Worm (Caenorhabditis elegans) whole organism, late embryonic: Measurements from ENCODE around the gene gtf-2F1.

ENCODE experiments used
- ceh-34 ChIP-seq: sonication (generic microtip); optimal IDR thresholded peaks from 2 replicates; lab custom pipeline; 2016; ENCODE audit warnings: mild to moderate bottlenecking, missing genetic modification characterization, missing compliant biosample characterization
- pha-4 ChIP-seq: fragments of 150-350 bp; optimal IDR thresholded peaks from 2 replicates; lab custom pipeline; 2018; ENCODE audit warnings: missing biosample characterization, missing genetic modification reagents, missing genetic modification characterization

DNA sequence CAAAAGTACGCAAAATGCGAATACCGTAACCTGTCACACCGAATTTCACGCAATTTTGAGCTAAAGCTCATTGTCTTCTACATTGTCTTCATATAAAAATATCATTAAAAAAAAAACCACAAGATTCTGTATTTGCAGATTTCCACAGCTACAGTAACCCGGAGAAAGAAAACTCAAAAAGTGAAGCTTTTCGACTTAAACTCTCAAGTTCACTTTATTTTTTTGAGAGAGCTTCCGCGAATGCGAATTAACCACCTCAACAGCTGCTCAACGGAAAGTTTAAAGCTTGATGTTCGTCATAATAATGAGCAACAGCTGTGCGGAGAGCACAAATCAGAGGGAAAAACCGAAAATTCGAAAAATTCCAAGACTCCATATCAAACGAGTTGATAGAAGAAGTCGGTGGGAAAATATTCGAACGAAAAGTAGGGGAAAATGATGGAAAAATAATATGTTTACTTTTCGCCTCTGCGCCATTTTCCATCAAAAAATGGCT lies 8.3 kb upstream of the gtf-2F1 start:
- TF ChIP-seq pha-4 (no peak), ceh-34 (tag; lab: Kevin White, UChicago) (no peak)
